Fruit fly (Drosophila melanogaster) whole organism, embryonic: Measurements from ENCODE around the gene Grip75.
A peak's percentile ranks its signal among the peaks of the same experiment; 100 is the strongest.

Experiments used
- Abd-B ChIP-seq: fragments of 200-800 bp; sonication (Bioruptor generic); optimal IDR thresholded peaks from 2 replicates; lab custom pipeline; 2018; ENCODE audit warnings: missing biosample characterization, mild to moderate bottlenecking, missing genetic modification characterization, moderate library complexity
- B-H1 ChIP-seq: fragments of 200-800 bp; sonication (Bioruptor generic); IDR thresholded peaks from 3 replicates; pipeline ENCODE4 v1.3.6; 2022; ENCODE audit warnings: missing biosample characterization, missing genetic modification characterization
- BEAF-32 ChIP-seq: fragments of 200-800 bp; sonication (Bioruptor generic); optimal IDR thresholded peaks from 3 replicates; lab custom pipeline; 2017; ENCODE audit warnings: missing biosample characterization, missing genetic modification characterization, mild to moderate bottlenecking, moderate library complexity, missing genetic modification reagents
- Bgb ChIP-seq: fragments of 200-800 bp; sonication (Bioruptor generic); IDR thresholded peaks from 2 replicates; pipeline ENCODE4 v1.3.6; 2022; ENCODE audit warnings: missing biosample characterization, missing genetic modification characterization; ENCODE audit not compliant: partially characterized antibody
- CG10979 ChIP-seq: fragments of 200-800 bp; sonication (Bioruptor generic); optimal IDR thresholded peaks from 2 replicates; lab custom pipeline; 2018; ENCODE audit warnings: missing biosample characterization, mild to moderate bottlenecking, missing genetic modification characterization, moderate library complexity
- CG11093 ChIP-seq: fragments of 200-800 bp; sonication (Bioruptor generic); IDR thresholded peaks from 3 replicates; pipeline ENCODE4 v1.3.6; 2022; ENCODE audit warnings: missing biosample characterization, missing genetic modification characterization
- CG11247 ChIP-seq: fragments of 200-800 bp; sonication (Bioruptor generic); IDR thresholded peaks from 2 replicates; pipeline ENCODE4 v1.3.6; 2022; ENCODE audit warnings: missing biosample characterization, missing genetic modification characterization
- CG12236 ChIP-seq: fragments of 200-800 bp; sonication (Bioruptor generic); optimal IDR thresholded peaks from 2 replicates; lab custom pipeline; 2016; ENCODE audit warnings: missing biosample characterization, missing genetic modification characterization
- CG12659 ChIP-seq: fragments of 200-800 bp; sonication (Bioruptor generic); optimal IDR thresholded peaks from 3 replicates; lab custom pipeline; 2017; ENCODE audit warnings: mild to moderate bottlenecking, missing biosample characterization, missing genetic modification reagents, missing genetic modification characterization
- CG13775 ChIP-seq: fragments of 200-800 bp; sonication (Bioruptor generic); optimal IDR thresholded peaks from 3 replicates; lab custom pipeline; 2017; ENCODE audit warnings: missing biosample characterization, mild to moderate bottlenecking, missing genetic modification characterization
- CG13894 ChIP-seq: fragments of 200-800 bp; sonication (Bioruptor generic); optimal IDR thresholded peaks from 3 replicates; lab custom pipeline; 2018; ENCODE audit warnings: missing biosample characterization, mild to moderate bottlenecking, missing genetic modification characterization, moderate library complexity
- CG15269 ChIP-seq: fragments of 200-800 bp; sonication (Bioruptor generic); optimal IDR thresholded peaks from 2 replicates; lab custom pipeline; 2018; ENCODE audit warnings: missing biosample characterization, mild to moderate bottlenecking, missing genetic modification characterization, moderate library complexity
- CG1602 ChIP-seq: fragments of 200-800 bp; sonication (Bioruptor generic); optimal IDR thresholded peaks from 3 replicates; lab custom pipeline; 2016; ENCODE audit warnings: missing biosample characterization, missing genetic modification characterization
- CG16779 ChIP-seq: fragments of 200-800 bp; sonication (Bioruptor generic); IDR thresholded peaks from 2 replicates; pipeline ENCODE4 v1.3.6; 2022; ENCODE audit warnings: missing biosample characterization, missing genetic modification characterization
- CG16863 ChIP-seq: fragments of 200-800 bp; sonication (Bioruptor generic); optimal IDR thresholded peaks from 3 replicates; lab custom pipeline; 2016; ENCODE audit warnings: missing biosample characterization, missing genetic modification characterization
- CG17829 ChIP-seq: fragments of 200-800 bp; optimal IDR thresholded peaks from 2 replicates; lab custom pipeline; 2019; ENCODE audit warnings: missing biosample characterization, mild to moderate bottlenecking, missing genetic modification characterization, moderate library complexity
- CG2678 ChIP-seq: fragments of 200-800 bp; sonication (Bioruptor generic); optimal IDR thresholded peaks from 3 replicates; lab custom pipeline; 2019; ENCODE audit warnings: missing biosample characterization, mild to moderate bottlenecking, missing genetic modification characterization, moderate library complexity
- CG2712 ChIP-seq: fragments of 200-800 bp; optimal IDR thresholded peaks from 3 replicates; lab custom pipeline; 2019; ENCODE audit warnings: missing biosample characterization, mild to moderate bottlenecking, missing genetic modification characterization, moderate library complexity
- CG4328 ChIP-seq: fragments of 200-800 bp; sonication (Bioruptor generic); optimal IDR thresholded peaks from 3 replicates; lab custom pipeline; 2017; ENCODE audit warnings: missing biosample characterization, missing genetic modification reagents, missing genetic modification characterization
- CG4730 ChIP-seq: fragments of 200-800 bp; sonication (Bioruptor generic); IDR thresholded peaks from 2 replicates; pipeline ENCODE4 v1.3.6; 2022; ENCODE audit warnings: missing biosample characterization, missing genetic modification characterization
- CG5953 ChIP-seq: fragments of 200-800 bp; sonication (Bioruptor generic); IDR thresholded peaks from 2 replicates; pipeline ENCODE4 v1.3.6; 2022; ENCODE audit warnings: missing biosample characterization, missing genetic modification characterization
- CG8765 ChIP-seq: fragments of 200-800 bp; sonication (Bioruptor generic); IDR thresholded peaks from 2 replicates; pipeline ENCODE4 v1.3.6; 2022; ENCODE audit warnings: missing biosample characterization, missing genetic modification characterization
- CG9932 ChIP-seq: fragments of 200-800 bp; sonication (Bioruptor generic); IDR thresholded peaks from 2 replicates; pipeline ENCODE4 v1.3.6; 2022; ENCODE audit warnings: missing biosample characterization, missing genetic modification characterization
- CHES-1-like ChIP-seq: fragments of 200-800 bp; sonication (Bioruptor generic); optimal IDR thresholded peaks from 2 replicates; lab custom pipeline; 2016; ENCODE audit warnings: missing biosample characterization, missing genetic modification characterization
- Camta ChIP-seq: fragments of 200-800 bp; sonication (Bioruptor generic); optimal IDR thresholded peaks from 2 replicates; lab custom pipeline; 2016; ENCODE audit warnings: missing biosample characterization, missing genetic modification characterization
- E2f2 ChIP-seq: fragments of 200-800 bp; sonication (Bioruptor generic); IDR thresholded peaks from 2 replicates; pipeline ENCODE4 v1.3.6; 2022; ENCODE audit warnings: missing biosample characterization, missing genetic modification characterization
- HHEX ChIP-seq: fragments of 200-800 bp; sonication (Bioruptor generic); optimal IDR thresholded peaks from 3 replicates; lab custom pipeline; 2017; ENCODE audit warnings: missing biosample characterization, mild to moderate bottlenecking, missing genetic modification characterization, missing genetic modification reagents
- Opbp ChIP-seq: fragments of 200-800 bp; sonication (Bioruptor generic); IDR thresholded peaks from 3 replicates; pipeline ENCODE4 v1.3.6; 2022; ENCODE audit warnings: missing biosample characterization, missing genetic modification characterization; ENCODE audit not compliant: partially characterized antibody
- Rfx ChIP-seq: fragments of 200-800 bp; sonication (Bioruptor generic); IDR thresholded peaks from 2 replicates; pipeline ENCODE4 v1.3.6; 2022; ENCODE audit warnings: missing biosample characterization, missing genetic modification characterization
- Stat92E ChIP-seq, 3 experiments: fragments of >200 bp in 2 of 3; fragments of 200-800 bp in 1 of 3; sonication (Bioruptor generic) in 1 of 3; optimal IDR thresholded peaks; 2 replicates each; lab custom pipeline; 2017 to 2019; ENCODE audit warnings: missing biosample characterization in 3 of 3, missing genetic modification characterization in 3 of 3, mild to moderate bottlenecking in 1 of 3, moderate library complexity in 1 of 3
- bab2 ChIP-seq: fragments of 200-800 bp; sonication (Bioruptor generic); optimal IDR thresholded peaks from 2 replicates; lab custom pipeline; 2016; ENCODE audit warnings: missing biosample characterization, missing genetic modification characterization
- bigmax ChIP-seq: fragments of 200-800 bp; sonication (Bioruptor generic); optimal IDR thresholded peaks from 2 replicates; lab custom pipeline; 2018; ENCODE audit warnings: missing biosample characterization, mild to moderate bottlenecking, missing genetic modification characterization
- br ChIP-seq: fragments of >200 bp; optimal IDR thresholded peaks from 2 replicates; lab custom pipeline; 2017
- caup ChIP-seq: fragments of 200-800 bp; sonication (Bioruptor generic); optimal IDR thresholded peaks from 3 replicates; lab custom pipeline; 2017; ENCODE audit warnings: missing biosample characterization, mild to moderate bottlenecking, missing genetic modification characterization, moderate library complexity; ENCODE audit not compliant: severe bottlenecking
- chn ChIP-seq: fragments of 200-800 bp; sonication (Bioruptor generic); optimal IDR thresholded peaks from 2 replicates; lab custom pipeline; 2016; ENCODE audit warnings: missing biosample characterization, missing genetic modification characterization
- dan ChIP-seq: fragments of 200-800 bp; sonication (Bioruptor generic); IDR thresholded peaks from 2 replicates; pipeline ENCODE4 v1.3.6; 2022; ENCODE audit warnings: missing biosample characterization, missing genetic modification characterization
- insv ChIP-seq, 2 experiments: fragments of 200-800 bp; sonication (Bioruptor generic); optimal IDR thresholded peaks; 3 replicates each; lab custom pipeline; 2016 to 2018; ENCODE audit warnings: missing biosample characterization in 2 of 2, missing genetic modification characterization in 2 of 2
- ken ChIP-seq: fragments of 200-800 bp; sonication (Bioruptor generic); IDR thresholded peaks from 3 replicates; pipeline ENCODE4 v1.3.6; 2022; ENCODE audit warnings: missing biosample characterization, missing genetic modification characterization
- lov ChIP-seq, 2 experiments: fragments of 200-800 bp in 1 of 2; fragments of >200 bp in 1 of 2; sonication (Bioruptor generic) in 1 of 2; IDR thresholded peaks in 1 of 2; optimal IDR thresholded peaks in 1 of 2; 2 replicates in 1 of 2; 3 replicates in 1 of 2; pipeline versions ENCODE4 v1.3.6 to Lab custom; 2017 to 2022; ENCODE audit warnings: missing biosample characterization in 1 of 2, missing genetic modification characterization in 1 of 2
- luna ChIP-seq: fragments of 200-800 bp; sonication (Bioruptor generic); optimal IDR thresholded peaks from 2 replicates; lab custom pipeline; 2016; ENCODE audit warnings: missing biosample characterization, missing genetic modification characterization
- mld ChIP-seq: fragments of 200-800 bp; sonication (Bioruptor generic); IDR thresholded peaks from 3 replicates; pipeline ENCODE4 v1.3.6; 2022; ENCODE audit warnings: missing biosample characterization, missing genetic modification characterization; ENCODE audit not compliant: partially characterized antibody
- pan ChIP-seq, 4 experiments: fragments of >200 bp in 3 of 4; fragments of 200-800 bp in 1 of 4; sonication (Bioruptor generic) in 1 of 4; optimal IDR thresholded peaks in 3 of 4; IDR thresholded peaks in 1 of 4; 2 replicates each; pipeline versions ENCODE4 v1.3.6 to Lab custom; 2017 to 2022; ENCODE audit warnings: missing biosample characterization in 2 of 4, missing genetic modification characterization in 2 of 4, mixed read lengths in 1 of 4
- pfk ChIP-seq: fragments of 200-800 bp; sonication (Bioruptor generic); optimal IDR thresholded peaks from 2 replicates; lab custom pipeline; 2018; ENCODE audit warnings: missing biosample characterization, mild to moderate bottlenecking, missing genetic modification characterization, moderate library complexity
- schlank ChIP-seq: fragments of 200-800 bp; sonication (Bioruptor generic); optimal IDR thresholded peaks from 2 replicates; lab custom pipeline; 2018; ENCODE audit warnings: missing biosample characterization, mild to moderate bottlenecking, missing genetic modification characterization
- sd ChIP-seq: fragments of 200-800 bp; sonication (Bioruptor generic); optimal IDR thresholded peaks from 3 replicates; lab custom pipeline; 2018; ENCODE audit warnings: missing biosample characterization, mild to moderate bottlenecking, missing genetic modification characterization, moderate library complexity
- shn ChIP-seq: fragments of 200-800 bp; sonication (Bioruptor generic); optimal IDR thresholded peaks from 3 replicates; lab custom pipeline; 2016; ENCODE audit warnings: missing biosample characterization, missing genetic modification characterization
- stwl ChIP-seq: fragments of 200-800 bp; sonication (Bioruptor generic); optimal IDR thresholded peaks from 3 replicates; lab custom pipeline; 2018; ENCODE audit warnings: missing biosample characterization, mild to moderate bottlenecking, missing genetic modification characterization, moderate library complexity
- tx ChIP-seq: fragments of 200-800 bp; sonication (Bioruptor generic); optimal IDR thresholded peaks from 2 replicates; lab custom pipeline; 2016; ENCODE audit warnings: missing biosample characterization, missing genetic modification characterization
- wek ChIP-seq: fragments of 200-800 bp; sonication (Bioruptor generic); optimal IDR thresholded peaks from 3 replicates; lab custom pipeline; 2018; ENCODE audit warnings: missing biosample characterization, mild to moderate bottlenecking, missing genetic modification characterization, moderate library complexity

The Grip75 gene

dm6 chr2L:10519225-10519624 is 36.1 kb downstream of the Grip75 start (continued):
- TF ChIP-seq CG12236 (GFP tag; lab: Kevin White, UChicago) (no peak), tx (no peak), CG8765 (GFP tag; lab: Robert Waterston, UW) (no peak), caup (GFP tag; lab: Kevin White, UChicago) (peak; percentile 61), Bgb (no peak), br (lab: Kevin White, UChicago) (no peak), E2f2 (GFP tag; lab: Robert Waterston, UW) (peak; percentile 45; the same call in 1 of the 2 replicates), Rfx (GFP tag; lab: Robert Waterston, UW) (peak; percentile 79), mld (GFP tag; lab: Robert Waterston, UW) (no peak), B-H1 (peak; percentile 45; the same call in 2 of the 3 replicates), CG5953 (0 out of 2 replicates have a peak, but pooled peaks have one; percentile 26), CG13894 (tag; lab: Kevin White, UChicago) (peak; percentile 67), CG1602 (peak; percentile 8), CG12659 (GFP tag; lab: Kevin White, UChicago) (peak; percentile 50), CG13775 (no peak), CG4328 (GFP tag; lab: Kevin White, UChicago) (no peak), CG17829 (tag; lab: Kevin White, UChicago) (peak; percentile 50), ken (GFP tag; lab: Robert Waterston, UW) (peak; percentile 65; the same call in 2 of the 3 replicates), shn (GFP tag; lab: Kevin White, UChicago) (no peak), CG15269 (tag; lab: Kevin White, UChicago) (peak; percentile 68), pfk (GFP tag; lab: Kevin White, UChicago) (no peak), HHEX (GFP tag; lab: Kevin White, UChicago) (peak; percentile 60), pan (optimal IDR thresholded peaks at IDR 0.05; lab: Kevin White, UChicago) (no peak), pan (GFP tag; optimal IDR thresholded peaks at IDR 0.05 in 1 of 2, IDR thresholded peaks at IDR 0.05 in 1 of 2) (peak in 1 of 2 experiments; percentile 70), Camta (peak; percentile 10), CG2678 (tag; lab: Kevin White, UChicago) (peak; percentile 83), stwl (no peak), Opbp (GFP tag; lab: Robert Waterston, UW) (no peak), bigmax (GFP tag; lab: Kevin White, UChicago) (no peak), CG16779 (no peak), lov (optimal IDR thresholded peaks at IDR 0.05; lab: Kevin White, UChicago) (no peak), lov (GFP tag; IDR thresholded peaks at IDR 0.05; lab: Robert Waterston, UW) (no peak), insv (GFP tag; optimal IDR thresholded peaks at IDR 0.05; lab: Kevin White, UChicago) (no peak), CG4730 (GFP tag; lab: Robert Waterston, UW) (0 out of 2 replicates have a peak, but pooled peaks have one; percentile 32), BEAF-32 (GFP tag; lab: Kevin White, UChicago) (no peak), CG11093 (GFP tag; lab: Robert Waterston, UW) (peak; percentile 41; the same call in 1 of the 3 replicates), CG11247 (GFP tag; lab: Robert Waterston, UW) (peak; percentile 44; the same call in 1 of the 2 replicates), schlank (tag; lab: Kevin White, UChicago) (peak; percentile 41), Stat92E (GFP tag; optimal IDR thresholded peaks at IDR 0.05; lab: Kevin White, UChicago) (no peak), wek (GFP tag; lab: Kevin White, UChicago) (no peak), bab2 (GFP tag; lab: Kevin White, UChicago) (peak; percentile 27), CG9932 (GFP tag; lab: Robert Waterston, UW) (0 out of 2 replicates have a peak, but pooled peaks have one; percentile 12), dan (GFP tag; lab: Robert Waterston, UW) (no peak), Abd-B (GFP tag; lab: Kevin White, UChicago) (peak; percentile 7), CHES-1-like (GFP tag; lab: Kevin White, UChicago) (peak; percentile 23), CG2712 (tag; lab: Kevin White, UChicago) (peak; percentile 62), CG10979 (tag; lab: Kevin White, UChicago) (peak; percentile 43), CG16863 (GFP tag; lab: Kevin White, UChicago) (no peak), luna (no peak), chn (peak; percentile 20), sd (tag; lab: Kevin White, UChicago) (peak; percentile 3)
